Fruit fly (Drosophila melanogaster) whole organism, pupa: ENCODE results near the gene CG18666.

ENCODE experiments used
- CG10348 ChIP-seq: fragments of 200-800 bp; sonication (Bioruptor generic); IDR thresholded peaks from 2 replicates; pipeline ENCODE4 v1.3.6; 2022; ENCODE audit warnings: missing biosample characterization, missing genetic modification characterization
- CG12605 ChIP-seq: fragments of 200-800 bp; sonication (Bioruptor generic); IDR thresholded peaks from 2 replicates; pipeline ENCODE4 v1.3.6; 2022; ENCODE audit warnings: missing biosample characterization, missing genetic modification characterization
- CG13204 ChIP-seq: fragments of 200-800 bp; sonication (Bioruptor generic); optimal IDR thresholded peaks from 2 replicates; lab custom pipeline; 2018; ENCODE audit warnings: missing biosample characterization, mild to moderate bottlenecking, missing genetic modification characterization, moderate library complexity
- CG14655 ChIP-seq: fragments of 200-800 bp; sonication (Bioruptor generic); optimal IDR thresholded peaks from 3 replicates; lab custom pipeline; 2017; ENCODE audit warnings: mild to moderate bottlenecking, missing biosample characterization, missing genetic modification reagents, missing genetic modification characterization
- CG15710 ChIP-seq: fragments of 200-800 bp; sonication (Bioruptor generic); optimal IDR thresholded peaks from 2 replicates; lab custom pipeline; 2018; ENCODE audit warnings: missing biosample characterization, mild to moderate bottlenecking, missing genetic modification characterization, moderate library complexity
- CG17806 ChIP-seq: fragments of 200-800 bp; sonication (Bioruptor generic); optimal IDR thresholded peaks from 2 replicates; lab custom pipeline; 2018; ENCODE audit warnings: missing biosample characterization, mild to moderate bottlenecking, missing genetic modification characterization, moderate library complexity
- CG32121 ChIP-seq: fragments of 200-800 bp; sonication (Bioruptor generic); IDR thresholded peaks from 2 replicates; pipeline ENCODE4 v1.3.6; 2022; ENCODE audit warnings: missing biosample characterization, missing genetic modification characterization
- CG34367 ChIP-seq: fragments of 200-800 bp; sonication (Bioruptor generic); optimal IDR thresholded peaks from 2 replicates; lab custom pipeline; 2018; ENCODE audit warnings: missing biosample characterization, mild to moderate bottlenecking, missing genetic modification characterization
- CG4496 ChIP-seq: fragments of 200-800 bp; sonication (Bioruptor generic); IDR thresholded peaks from 3 replicates; pipeline ENCODE4 v1.3.6; 2022; ENCODE audit warnings: missing biosample characterization, missing genetic modification characterization
- CG8159 ChIP-seq: fragments of 200-800 bp; sonication (Bioruptor generic); optimal IDR thresholded peaks from 3 replicates; lab custom pipeline; 2018; ENCODE audit warnings: missing biosample characterization, mild to moderate bottlenecking, missing genetic modification characterization, moderate library complexity
- CG8301 ChIP-seq: fragments of 200-800 bp; sonication (Bioruptor generic); optimal IDR thresholded peaks from 2 replicates; lab custom pipeline; 2018; ENCODE audit warnings: missing biosample characterization, mild to moderate bottlenecking, missing genetic modification characterization
- CG9948 ChIP-seq: fragments of 200-800 bp; sonication (Bioruptor generic); optimal IDR thresholded peaks from 2 replicates; lab custom pipeline; 2018; ENCODE audit warnings: missing biosample characterization, mild to moderate bottlenecking, missing genetic modification characterization, moderate library complexity
- D1 ChIP-seq: fragments of 200-800 bp; sonication (Bioruptor generic); optimal IDR thresholded peaks from 2 replicates; lab custom pipeline; 2018; ENCODE audit warnings: missing biosample characterization, mild to moderate bottlenecking, missing genetic modification characterization, moderate library complexity
- EcR ChIP-seq: fragments of 200-800 bp; sonication (Bioruptor generic); optimal IDR thresholded peaks from 3 replicates; lab custom pipeline; 2019; ENCODE audit warnings: missing biosample characterization, missing genetic modification characterization, mild to moderate bottlenecking, moderate library complexity, missing genetic modification reagents
- Ets98B ChIP-seq: fragments of 200-800 bp; sonication (Bioruptor generic); IDR thresholded peaks from 2 replicates; pipeline ENCODE4 v1.3.6; 2022; ENCODE audit warnings: missing biosample characterization, missing genetic modification characterization
- Pif1A ChIP-seq: fragments of 200-800 bp; sonication (Bioruptor generic); optimal IDR thresholded peaks from 3 replicates; lab custom pipeline; 2016; ENCODE audit warnings: missing biosample characterization, missing genetic modification characterization
- Pif1B ChIP-seq: fragments of 200-800 bp; sonication (Bioruptor generic); optimal IDR thresholded peaks from 3 replicates; lab custom pipeline; 2016; ENCODE audit warnings: missing biosample characterization, missing genetic modification characterization
- Snoo ChIP-seq: fragments of 200-800 bp; sonication (Bioruptor generic); optimal IDR thresholded peaks from 3 replicates; lab custom pipeline; 2017; ENCODE audit warnings: missing biosample characterization, mild to moderate bottlenecking, missing genetic modification characterization, inconsistent platforms
- fd96Ca ChIP-seq: fragments of 200-800 bp; sonication (Bioruptor generic); IDR thresholded peaks from 3 replicates; pipeline ENCODE4 v1.3.6; 2022; ENCODE audit warnings: missing biosample characterization, missing genetic modification characterization
- gl ChIP-seq: fragments of 200-800 bp; sonication (Bioruptor generic); optimal IDR thresholded peaks from 2 replicates; lab custom pipeline; 2018; ENCODE audit warnings: missing biosample characterization, mild to moderate bottlenecking, missing genetic modification characterization
- rn ChIP-seq: fragments of 200-800 bp; sonication (Bioruptor generic); IDR thresholded peaks from 2 replicates; pipeline ENCODE4 v1.3.6; 2022; ENCODE audit warnings: missing biosample characterization, missing genetic modification characterization

The CG18666 gene

DNA sequence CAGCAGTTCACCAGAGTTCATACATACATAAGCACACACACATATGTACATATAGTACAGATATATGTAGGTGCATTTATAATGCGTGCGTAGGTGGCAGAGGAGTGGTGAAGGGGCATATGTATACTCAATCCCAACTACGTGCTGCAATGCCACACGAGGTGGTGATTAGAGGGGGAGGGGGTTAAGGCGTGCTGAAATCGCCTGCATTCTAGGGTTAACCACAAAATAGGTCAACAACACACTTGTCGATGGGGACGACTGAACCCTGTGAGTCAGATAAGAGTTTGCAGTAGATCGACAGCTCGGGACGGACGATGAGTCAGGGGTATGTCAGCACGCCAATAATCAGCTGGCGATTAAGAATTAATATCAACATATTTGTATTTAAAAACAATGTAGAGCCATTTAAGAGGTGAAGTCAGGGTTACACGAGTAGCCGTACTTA, 10.9 kb downstream of the CG18666 start:
- TF ChIP-seq CG34367 (tag; lab: Kevin White, UChicago), result no peak
- no peak for TF ChIP-seq gl
- TF ChIP-seq CG10348 (GFP tag; lab: Robert Waterston, UW), result no peak
- TF ChIP-seq fd96Ca, result peak; percentile 11; the same call in 1 of the 3 replicates
- TF ChIP-seq CG8159, result no peak
- TF ChIP-seq EcR, result peak; percentile 98

DNA sequence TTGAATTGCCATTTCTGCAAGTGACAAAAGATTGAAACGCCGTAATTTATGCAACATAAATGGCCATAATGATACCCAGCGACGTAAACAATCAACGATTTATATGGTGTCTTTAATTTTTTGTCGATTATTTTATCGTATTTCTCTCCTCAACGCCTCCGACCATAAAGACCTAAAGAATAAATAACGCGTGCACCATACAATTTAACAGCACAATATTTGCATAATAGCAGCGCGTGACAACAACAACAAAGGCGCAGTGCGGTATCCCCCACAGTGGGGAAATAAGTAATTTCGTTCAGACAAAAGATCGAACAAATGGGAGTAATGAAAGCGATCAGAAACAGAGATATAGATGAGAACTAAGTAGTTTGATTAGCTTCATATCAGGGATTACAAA, 11.5 kb downstream of the CG18666 start:
- no peak for TF ChIP-seq CG8301 (tag; lab: Kevin White, UChicago)
- TF ChIP-seq CG34367 (tag; lab: Kevin White, UChicago), result no peak
- TF ChIP-seq CG12605 (GFP tag; lab: Robert Waterston, UW), result no peak
- no peak for TF ChIP-seq fd96Ca
- no peak for TF ChIP-seq Pif1A (GFP tag; lab: Kevin White, UChicago)
- TF ChIP-seq Pif1B (GFP tag; lab: Kevin White, UChicago), result no peak
- TF ChIP-seq CG9948 (tag; lab: Kevin White, UChicago), result no peak
- TF ChIP-seq Ets98B (GFP tag; lab: Robert Waterston, UW), result no peak
- TF ChIP-seq Snoo (tag; lab: Kevin White, UChicago), result no peak
- TF ChIP-seq, all 21 proteins: peak for 0

DNA sequence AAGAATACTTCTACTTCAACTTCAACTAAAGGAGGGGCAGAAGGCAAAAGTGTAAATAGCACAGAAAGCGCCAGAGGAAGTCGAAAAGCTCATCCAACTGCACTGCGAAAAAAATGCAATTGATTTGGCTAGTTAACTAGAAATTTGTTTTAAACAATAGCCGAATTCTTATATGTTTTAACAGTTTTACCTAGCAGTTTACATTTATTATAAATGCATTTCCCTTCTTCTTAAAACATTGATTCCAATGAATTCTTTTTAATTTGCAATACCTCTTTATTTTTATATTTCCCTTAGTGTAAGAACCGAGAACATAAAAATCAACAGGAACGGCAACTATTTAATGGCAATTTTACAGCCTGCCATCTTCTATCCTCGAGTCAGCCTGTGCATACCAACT, 13.7 kb downstream of the CG18666 start:
- peak; percentile 67 for TF ChIP-seq CG8159
- no peak for TF ChIP-seq Snoo (tag; lab: Kevin White, UChicago)
- no peak for TF ChIP-seq CG12605 (GFP tag; lab: Robert Waterston, UW)
- TF ChIP-seq CG15710, result no peak
- no peak for TF ChIP-seq EcR
- no peak for TF ChIP-seq rn (GFP tag; lab: Robert Waterston, UW)
- TF ChIP-seq CG10348 (GFP tag; lab: Robert Waterston, UW), result no peak
- TF ChIP-seq fd96Ca, result no peak
- no peak for TF ChIP-seq CG34367 (tag; lab: Kevin White, UChicago)
- TF ChIP-seq CG32121, result no peak
- no peak for TF ChIP-seq D1
- peak; percentile 52 for TF ChIP-seq CG9948 (tag; lab: Kevin White, UChicago)
- no peak for TF ChIP-seq CG4496
- TF ChIP-seq CG17806 (tag; lab: Kevin White, UChicago), result peak; percentile 66
- peak; percentile 51 for TF ChIP-seq CG8301 (tag; lab: Kevin White, UChicago)
- TF ChIP-seq Pif1A (GFP tag; lab: Kevin White, UChicago), result peak; percentile 14
- no peak for TF ChIP-seq CG13204 (GFP tag; lab: Kevin White, UChicago)
- TF ChIP-seq gl, result peak; percentile 18
- TF ChIP-seq Pif1B (GFP tag; lab: Kevin White, UChicago), result peak; percentile 8
- TF ChIP-seq CG14655 (GFP tag; lab: Kevin White, UChicago), result peak; percentile 70
- TF ChIP-seq Ets98B (GFP tag; lab: Robert Waterston, UW), result no peak

DNA sequence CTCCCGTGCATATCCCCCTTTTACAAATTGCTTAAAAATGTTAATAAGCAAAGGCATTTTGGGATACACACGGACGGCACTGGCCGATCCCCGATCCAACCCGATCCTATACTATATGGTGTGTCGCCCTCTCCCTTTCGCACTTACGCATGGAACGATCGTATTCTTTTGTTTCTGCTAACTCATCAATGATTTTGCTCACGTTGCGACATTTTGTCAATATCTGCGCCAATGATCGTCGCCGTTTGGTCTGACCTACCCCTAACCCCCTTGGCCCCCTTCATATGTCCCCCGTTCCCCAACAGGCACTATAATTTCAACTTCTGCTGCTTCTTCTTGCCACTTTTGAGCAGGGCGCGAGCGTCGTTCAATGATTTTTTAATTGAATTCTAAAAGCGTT, 15.1 kb downstream of the CG18666 start:
- peak; percentile 5 for TF ChIP-seq CG13204 (GFP tag; lab: Kevin White, UChicago)
- peak; percentile 41 for TF ChIP-seq EcR
- TF ChIP-seq CG4496, result no peak; the same call in 2 of the 3 replicates
- TF ChIP-seq, all 21 proteins: peak for 2

DNA sequence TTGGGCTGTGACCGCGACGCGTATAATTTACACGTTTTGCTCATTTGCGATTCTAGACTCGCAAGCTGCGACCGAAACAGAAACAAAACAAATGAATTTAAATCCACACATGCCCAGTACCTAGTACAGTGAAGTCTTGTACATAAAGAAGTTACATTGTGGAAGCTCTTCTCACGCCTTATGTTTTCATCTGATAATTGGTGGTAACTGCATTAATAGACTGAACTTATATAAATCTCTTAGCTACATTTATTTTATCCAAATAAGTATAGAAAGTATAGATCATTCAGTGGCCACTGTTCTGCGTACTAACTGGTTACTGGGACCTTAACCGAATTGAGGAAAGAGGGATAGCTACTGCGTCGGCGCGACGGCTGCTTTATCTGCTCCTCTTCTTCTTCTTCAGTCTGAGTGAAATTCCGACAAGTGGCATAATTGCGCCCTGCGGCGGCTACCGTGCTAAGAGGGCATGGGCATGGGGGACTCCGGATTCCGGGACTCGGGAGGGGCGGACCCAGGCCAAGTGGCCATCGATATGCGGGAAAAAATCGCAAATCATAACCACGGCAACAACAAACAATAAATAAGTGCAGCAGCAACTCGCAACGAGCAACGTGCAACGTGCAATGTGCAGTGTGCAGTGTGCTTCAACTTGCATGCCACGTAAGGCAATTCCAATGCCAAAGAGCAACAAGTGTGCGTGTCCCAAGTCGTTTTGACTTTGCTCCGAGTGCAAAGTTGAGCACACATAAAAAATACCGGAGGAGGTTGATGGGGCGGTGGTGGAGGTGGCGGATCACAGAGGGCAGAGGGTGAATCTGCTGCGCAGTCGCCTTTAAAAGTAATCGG, 17.3 kb downstream of the CG18666 start:
- TF ChIP-seq CG12605 (GFP tag; lab: Robert Waterston, UW) (no peak), CG32121 (no peak), CG13204 (GFP tag; lab: Kevin White, UChicago) (no peak), EcR (peak; percentile 27), CG8301 (tag; lab: Kevin White, UChicago) (no peak), CG34367 (tag; lab: Kevin White, UChicago) (peak; percentile 13), rn (GFP tag; lab: Robert Waterston, UW) (no peak), CG9948 (tag; lab: Kevin White, UChicago) (peak; percentile 15), CG10348 (GFP tag; lab: Robert Waterston, UW) (no peak), Ets98B (GFP tag; lab: Robert Waterston, UW) (no peak), CG14655 (GFP tag; lab: Kevin White, UChicago) (no peak), Pif1A (GFP tag; lab: Kevin White, UChicago) (peak; percentile 74), CG17806 (tag; lab: Kevin White, UChicago) (peak; percentile 29), fd96Ca (no peak), CG4496 (0 out of 3 replicates have a peak, but pooled peaks have one; percentile 11), D1 (no peak), CG15710 (peak; percentile 54), Pif1B (GFP tag; lab: Kevin White, UChicago) (no peak), gl (no peak), Snoo (tag; lab: Kevin White, UChicago) (no peak), CG8159 (peak; percentile 58)
- TF ChIP-seq, all 21 proteins: peak for 8

DNA sequence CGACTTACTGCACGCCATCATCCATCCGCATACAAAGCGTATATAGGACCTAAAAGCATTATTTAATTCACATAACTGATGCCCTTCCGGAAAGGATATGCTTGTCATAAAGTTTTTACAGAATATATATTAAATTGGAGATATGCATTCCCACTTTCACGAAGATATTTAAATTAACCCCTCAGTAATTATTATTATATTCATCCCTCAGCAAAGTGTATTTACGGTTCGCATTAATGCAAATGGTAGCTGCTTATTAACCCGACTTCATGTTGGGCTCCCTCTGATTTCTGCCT, 17.8 kb downstream of the CG18666 start:
- peak; percentile 27 for TF ChIP-seq CG8301 (tag; lab: Kevin White, UChicago)
- TF ChIP-seq CG15710, result peak; percentile 83
- peak; percentile 53 for TF ChIP-seq CG14655 (GFP tag; lab: Kevin White, UChicago)
- no peak for TF ChIP-seq Snoo (tag; lab: Kevin White, UChicago)
- TF ChIP-seq EcR, result no peak
- TF ChIP-seq rn (GFP tag; lab: Robert Waterston, UW), result no peak
- TF ChIP-seq CG17806 (tag; lab: Kevin White, UChicago), result peak; percentile 82
- peak; percentile 86 for TF ChIP-seq CG8159
- TF ChIP-seq Pif1B (GFP tag; lab: Kevin White, UChicago), result no peak
- no peak for TF ChIP-seq CG10348 (GFP tag; lab: Robert Waterston, UW)
- no peak for TF ChIP-seq CG12605 (GFP tag; lab: Robert Waterston, UW)
- peak; percentile 17; the same call in 1 of the 3 replicates for TF ChIP-seq CG4496
- TF ChIP-seq fd96Ca, result no peak
- TF ChIP-seq D1, result peak; percentile 67
- peak; percentile 51 for TF ChIP-seq CG34367 (tag; lab: Kevin White, UChicago)
- TF ChIP-seq Pif1A (GFP tag; lab: Kevin White, UChicago), result peak; percentile 88
- TF ChIP-seq Ets98B (GFP tag; lab: Robert Waterston, UW), result no peak
- no peak for TF ChIP-seq CG13204 (GFP tag; lab: Kevin White, UChicago)
- TF ChIP-seq CG32121, result no peak
- TF ChIP-seq CG9948 (tag; lab: Kevin White, UChicago), result peak; percentile 80
- peak; percentile 32 for TF ChIP-seq gl
